Comparison of ENCODE assay signal across 5 fruit fly cellular contexts in genomic region chr3R:29124128-29124527, dm6.
TF ChIP-seq lines count a peak whose summit lies in the region.

No protein-coding gene starts in this region.

- no peak for TF ChIP-seq CTCF in whole organism, embryonic (GFP tag; optimal IDR thresholded peaks at IDR 0.05; lab: Kevin White, UChicago)

TF ChIP-seq in whole organism, adult, 20 proteins besides CTCF, POLR2A, EP300 and RAD21 (continues in another document):
- TF ChIP-seq CG5204 (GFP tag; optimal IDR thresholded peaks at IDR 0.05; lab: Kevin White, UChicago) (no peak), CG11617 (GFP tag; optimal IDR thresholded peaks at IDR 0.05; lab: Kevin White, UChicago) (peak; percentile 4), kay (GFP tag; lab: Kevin White, UChicago; ENCODE audit: borderline replicate concordance) (no peak), Clk (GFP tag; optimal IDR thresholded peaks at IDR 0.05; lab: Kevin White, UChicago) (no peak), bab1 (GFP tag; optimal IDR thresholded peaks at IDR 0.05; lab: Kevin White, UChicago) (peak; percentile 65), pad (GFP tag; optimal IDR thresholded peaks at IDR 0.05; lab: Kevin White, UChicago) (peak; percentile 88), CG7045 (GFP tag; optimal IDR thresholded peaks at IDR 0.05; lab: Kevin White, UChicago) (peak; percentile 16), toe (GFP tag; optimal IDR thresholded peaks at IDR 0.05; lab: Kevin White, UChicago) (no peak), CG12768 (GFP tag; optimal IDR thresholded peaks at IDR 0.05; lab: Kevin White, UChicago) (no peak), Crg-1 (GFP tag; optimal IDR thresholded peaks at IDR 0.05; lab: Kevin White, UChicago) (peak; percentile 23), ovo (GFP tag; optimal IDR thresholded peaks at IDR 0.05; lab: Kevin White, UChicago) (no peak), CG14711 (tag; optimal IDR thresholded peaks at IDR 0.05; lab: Kevin White, UChicago) (peak; percentile 72), Mnt (GFP tag; optimal IDR thresholded peaks at IDR 0.05; lab: Kevin White, UChicago) (peak; percentile 18), CG33017 (tag; optimal IDR thresholded peaks at IDR 0.05; lab: Kevin White, UChicago) (peak; percentile 74), cnc (optimal IDR thresholded peaks at IDR 0.05; lab: Kevin White, UChicago) (no peak), CG7101 (tag; optimal IDR thresholded peaks at IDR 0.05; lab: Kevin White, UChicago) (peak; percentile 81), Hr96 (GFP tag; optimal IDR thresholded peaks at IDR 0.05; lab: Kevin White, UChicago) (no peak), cic (GFP tag; optimal IDR thresholded peaks at IDR 0.05; lab: Kevin White, UChicago) (no peak), CG1620 (GFP tag; optimal IDR thresholded peaks at IDR 0.05; lab: Kevin White, UChicago) (no peak)

TF ChIP-seq in whole organism, embryonic, 481 proteins besides CTCF, POLR2A, EP300 and RAD21 (continues in another document):
- no peak for TF ChIP-seq HLH4C (GFP tag; IDR thresholded peaks at IDR 0.05; lab: Robert Waterston, UW; ENCODE audit: partially characterized antibody)
- TF ChIP-seq NfI (GFP tag; optimal IDR thresholded peaks at IDR 0.05; lab: Kevin White, UChicago): peak; percentile 58
- TF ChIP-seq esg (GFP tag; conservative IDR thresholded peaks at IDR 0.05; lab: Robert Waterston, UW): peak; percentile 44; the same call in 1 of the 2 replicates
- TF ChIP-seq CG6175 (GFP tag; IDR thresholded peaks at IDR 0.05; lab: Robert Waterston, UW): 0 out of 3 replicates have a peak, but pooled peaks have one; percentile 52
- peak; percentile 69 for TF ChIP-seq CG7786 (GFP tag; optimal IDR thresholded peaks at IDR 0.05; lab: Kevin White, UChicago)
- peak; percentile 24 for TF ChIP-seq slou (GFP tag; optimal IDR thresholded peaks at IDR 0.05; lab: Kevin White, UChicago)
- peak; percentile 58 for TF ChIP-seq MBD-R2 (GFP tag; IDR thresholded peaks at IDR 0.05; lab: Robert Waterston, UW)
- TF ChIP-seq MESR4 (GFP tag; optimal IDR thresholded peaks at IDR 0.05; lab: Kevin White, UChicago): no peak
- TF ChIP-seq CG17328 (GFP tag; IDR thresholded peaks at IDR 0.05; lab: Robert Waterston, UW): peak; percentile 73
- TF ChIP-seq zfh1 (GFP tag; IDR thresholded peaks at IDR 0.05; lab: Robert Waterston, UW): peak; percentile 81
- TF ChIP-seq CG9932 (GFP tag; IDR thresholded peaks at IDR 0.05; lab: Robert Waterston, UW): peak; percentile 74
- peak; percentile 48; the same call in 1 of the 2 replicates for TF ChIP-seq Atf6 (GFP tag; IDR thresholded peaks at IDR 0.05; lab: Robert Waterston, UW)
- TF ChIP-seq Mes4 (GFP tag; optimal IDR thresholded peaks at IDR 0.05; lab: Kevin White, UChicago): peak; percentile 9
- TF ChIP-seq Oli (tag; optimal IDR thresholded peaks at IDR 0.05; lab: Kevin White, UChicago): peak; percentile 50
- peak; percentile 79 for TF ChIP-seq sisA (GFP tag; IDR thresholded peaks at IDR 0.05; lab: Robert Waterston, UW)
- peak; percentile 75 for TF ChIP-seq chm (GFP tag; IDR thresholded peaks at IDR 0.05; lab: Robert Waterston, UW)
- TF ChIP-seq grn (GFP tag; optimal IDR thresholded peaks at IDR 0.05; lab: Kevin White, UChicago): peak; percentile 81
- no peak for TF ChIP-seq Dp (GFP tag; optimal IDR thresholded peaks at IDR 0.05; lab: Kevin White, UChicago)

TF ChIP-seq in whole organism, prepupa, 60 proteins besides CTCF, POLR2A, EP300 and RAD21 (continues in another document):
- TF ChIP-seq fkh (GFP tag; optimal IDR thresholded peaks at IDR 0.05; lab: Kevin White, UChicago): no peak
- TF ChIP-seq CG1621 (tag; optimal IDR thresholded peaks at IDR 0.05; lab: Kevin White, UChicago): peak; percentile 48
- TF ChIP-seq Gug (GFP tag; IDR thresholded peaks at IDR 0.05; lab: Robert Waterston, UW): peak; percentile 54; the same call in 1 of the 2 replicates
- no peak for TF ChIP-seq spab (GFP tag; optimal IDR thresholded peaks at IDR 0.05; lab: Kevin White, UChicago)
- TF ChIP-seq Sox15 (GFP tag; optimal IDR thresholded peaks at IDR 0.05; lab: Kevin White, UChicago): peak; percentile 81
- TF ChIP-seq fd85E (GFP tag; optimal IDR thresholded peaks at IDR 0.05; lab: Kevin White, UChicago): peak; percentile 14
- TF ChIP-seq CG3032 (tag; optimal IDR thresholded peaks at IDR 0.05; lab: Kevin White, UChicago): peak; percentile 68
- no peak for TF ChIP-seq Lpt (GFP tag; optimal IDR thresholded peaks at IDR 0.05; lab: Kevin White, UChicago)
- peak; percentile 86 for TF ChIP-seq Sox14 (GFP tag; optimal IDR thresholded peaks at IDR 0.05; lab: Kevin White, UChicago)
- peak; percentile 36 for TF ChIP-seq dac (GFP tag; optimal IDR thresholded peaks at IDR 0.05; lab: Kevin White, UChicago)
- peak; percentile 81 for TF ChIP-seq CG10631 (GFP tag; optimal IDR thresholded peaks at IDR 0.05; lab: Kevin White, UChicago)
- TF ChIP-seq salr (GFP tag; optimal IDR thresholded peaks at IDR 0.05; lab: Kevin White, UChicago): peak in 1 of 2 experiments; percentile 68
- TF ChIP-seq vri (GFP tag; optimal IDR thresholded peaks at IDR 0.05; lab: Kevin White, UChicago): peak; percentile 82
- TF ChIP-seq Ets96B (tag; optimal IDR thresholded peaks at IDR 0.05; lab: Kevin White, UChicago): peak; percentile 69
- no peak for TF ChIP-seq CG6854 (GFP tag; optimal IDR thresholded peaks at IDR 0.05; lab: Kevin White, UChicago)
- TF ChIP-seq CG31627 (GFP tag; optimal IDR thresholded peaks at IDR 0.05; lab: Kevin White, UChicago): peak; percentile 93
- peak; percentile 82 for TF ChIP-seq CG8632 (GFP tag; optimal IDR thresholded peaks at IDR 0.05; lab: Kevin White, UChicago)
- TF ChIP-seq Met (GFP tag; optimal IDR thresholded peaks at IDR 0.05; lab: Kevin White, UChicago): peak; percentile 88
- peak; percentile 63 for TF ChIP-seq fd59A (GFP tag; optimal IDR thresholded peaks at IDR 0.05; lab: Kevin White, UChicago)

TF ChIP-seq in whole organism, pupa, 21 proteins besides CTCF, POLR2A, EP300 and RAD21:
- peak; percentile 83 for TF ChIP-seq fd96Ca (GFP tag; IDR thresholded peaks at IDR 0.05; lab: Robert Waterston, UW)
- TF ChIP-seq CG17806 (tag; optimal IDR thresholded peaks at IDR 0.05; lab: Kevin White, UChicago): peak; percentile 68
- TF ChIP-seq EcR (GFP tag; optimal IDR thresholded peaks at IDR 0.05; lab: Kevin White, UChicago): no peak
- TF ChIP-seq CG14655 (GFP tag; optimal IDR thresholded peaks at IDR 0.05; lab: Kevin White, UChicago): no peak
- TF ChIP-seq gl (tag; optimal IDR thresholded peaks at IDR 0.05; lab: Kevin White, UChicago): peak; percentile 12
- no peak for TF ChIP-seq CG13204 (GFP tag; optimal IDR thresholded peaks at IDR 0.05; lab: Kevin White, UChicago)
- TF ChIP-seq CG8301 (tag; optimal IDR thresholded peaks at IDR 0.05; lab: Kevin White, UChicago): peak; percentile 40
- no peak for TF ChIP-seq CG10348 (GFP tag; IDR thresholded peaks at IDR 0.05; lab: Robert Waterston, UW)
- TF ChIP-seq D1 (tag; optimal IDR thresholded peaks at IDR 0.05; lab: Kevin White, UChicago): no peak
- TF ChIP-seq CG9948 (tag; optimal IDR thresholded peaks at IDR 0.05; lab: Kevin White, UChicago): peak; percentile 53
- peak; percentile 77 for TF ChIP-seq Pif1A (GFP tag; optimal IDR thresholded peaks at IDR 0.05; lab: Kevin White, UChicago)
- TF ChIP-seq CG4496 (GFP tag; IDR thresholded peaks at IDR 0.05; lab: Robert Waterston, UW): peak; percentile 76
- peak; percentile 72 for TF ChIP-seq CG8159 (tag; optimal IDR thresholded peaks at IDR 0.05; lab: Kevin White, UChicago)
- TF ChIP-seq Pif1B (GFP tag; optimal IDR thresholded peaks at IDR 0.05; lab: Kevin White, UChicago): peak; percentile 67
- TF ChIP-seq Ets98B (GFP tag; IDR thresholded peaks at IDR 0.05; lab: Robert Waterston, UW): peak; percentile 69
- peak; percentile 78 for TF ChIP-seq CG15710 (tag; optimal IDR thresholded peaks at IDR 0.05; lab: Kevin White, UChicago)
- peak; percentile 63 for TF ChIP-seq CG32121 (GFP tag; IDR thresholded peaks at IDR 0.05; lab: Robert Waterston, UW)
- peak; percentile 63 for TF ChIP-seq CG12605 (GFP tag; IDR thresholded peaks at IDR 0.05; lab: Robert Waterston, UW)
- TF ChIP-seq Snoo (tag; optimal IDR thresholded peaks at IDR 0.05; lab: Kevin White, UChicago): peak; percentile 84
- peak; percentile 71 for TF ChIP-seq CG34367 (tag; optimal IDR thresholded peaks at IDR 0.05; lab: Kevin White, UChicago)
- TF ChIP-seq rn (GFP tag; IDR thresholded peaks at IDR 0.05; lab: Robert Waterston, UW): peak; percentile 48

TF ChIP-seq in whole organism, wandering third instar larva, 38 proteins besides CTCF, POLR2A, EP300 and RAD21 (continues in another document):
- TF ChIP-seq Rel (GFP tag; optimal IDR thresholded peaks at IDR 0.05; lab: Kevin White, UChicago) (no peak), Rel (tag; optimal IDR thresholded peaks at IDR 0.05; lab: Kevin White, UChicago) (peak; percentile 7), Dfd (GFP tag; optimal IDR thresholded peaks at IDR 0.05; lab: Kevin White, UChicago) (no peak), usp (GFP tag; optimal IDR thresholded peaks at IDR 0.05; lab: Kevin White, UChicago) (no peak), br (GFP tag; optimal IDR thresholded peaks at IDR 0.05; lab: Kevin White, UChicago) (peak; percentile 89), dmrt93B (GFP tag; optimal IDR thresholded peaks at IDR 0.05; lab: Kevin White, UChicago) (peak; percentile 66), dsf (GFP tag; optimal IDR thresholded peaks at IDR 0.05; lab: Kevin White, UChicago; ENCODE audit: borderline replicate concordance) (peak; percentile 20), woc (GFP tag; optimal IDR thresholded peaks at IDR 0.05; lab: Kevin White, UChicago) (peak; percentile 73), Jra (GFP tag; optimal IDR thresholded peaks at IDR 0.05; lab: Kevin White, UChicago) (peak; percentile 58), Vsx2 (GFP tag; optimal IDR thresholded peaks at IDR 0.05; lab: Kevin White, UChicago; ENCODE audit: partially characterized antibody) (no peak), sage (GFP tag; optimal IDR thresholded peaks at IDR 0.05; lab: Kevin White, UChicago) (no peak), ey (GFP tag; optimal IDR thresholded peaks at IDR 0.05; lab: Kevin White, UChicago) (peak; percentile 91), rgr (GFP tag; optimal IDR thresholded peaks at IDR 0.05; lab: Kevin White, UChicago) (peak; percentile 89), Sp1 (GFP tag; optimal IDR thresholded peaks at IDR 0.05; lab: Kevin White, UChicago) (peak; percentile 69), fru (GFP tag; optimal IDR thresholded peaks at IDR 0.05; lab: Kevin White, UChicago) (peak; percentile 88), psq (GFP tag; optimal IDR thresholded peaks at IDR 0.05; lab: Kevin White, UChicago) (peak; percentile 78), foxo (GFP tag; optimal IDR thresholded peaks at IDR 0.05; lab: Kevin White, UChicago) (peak; percentile 43 to 94), Hr83 (GFP tag; optimal IDR thresholded peaks at IDR 0.05; lab: Kevin White, UChicago; ENCODE audit: poor library complexity, severe bottlenecking) (peak; percentile 56), tai (GFP tag; optimal IDR thresholded peaks at IDR 0.05; lab: Kevin White, UChicago) (no peak), CG9705 (GFP tag; optimal IDR thresholded peaks at IDR 0.05; lab: Kevin White, UChicago) (no peak), Abd-B (GFP tag; optimal IDR thresholded peaks at IDR 0.05; lab: Kevin White, UChicago) (no peak), HLH106 (tag; optimal IDR thresholded peaks at IDR 0.05; lab: Kevin White, UChicago) (peak; percentile 80), brk (GFP tag; optimal IDR thresholded peaks at IDR 0.05; lab: Kevin White, UChicago) (no peak), Hnf4 (GFP tag; optimal IDR thresholded peaks at IDR 0.05; lab: Kevin White, UChicago) (peak; percentile 90)
